Worm (Caenorhabditis elegans): ENCODE data around the gene fip-1.

- no peak for TF ChIP-seq W03F9.2 (tag; optimal IDR thresholded peaks at IDR 0.05)
- no peak for TF ChIP-seq him-1 (tag; optimal IDR thresholded peaks at IDR 0.05)
These were observed 29.9 kb upstream of the fip-1 start, which contains the start of gene C06E1.9 for ce11 chrIII:8609683-8610082.

All from whole organism, L4/young adult.